Worm (Caenorhabditis elegans): ENCODE results near the gene Y14H12A.1.

DNA sequence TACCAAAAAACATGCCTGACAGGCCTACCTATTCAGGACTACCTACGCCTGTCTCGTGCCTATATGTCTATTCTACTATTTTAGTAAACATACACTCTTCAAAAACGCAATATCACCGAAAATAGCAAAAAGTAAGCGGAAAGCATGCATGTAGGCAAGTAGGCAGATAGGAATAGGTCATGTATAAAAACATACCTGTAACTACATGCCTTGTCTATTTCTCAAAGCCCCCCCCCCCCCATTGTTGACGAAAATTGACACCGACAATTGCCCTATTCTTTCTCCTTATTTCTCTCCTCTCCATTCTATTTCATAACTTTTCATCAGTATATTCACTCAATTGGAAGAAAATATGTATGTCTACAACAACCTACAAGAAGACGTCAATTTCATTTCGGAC, 14.8 kb upstream of the Y14H12A.1 start:
- no peak for TF ChIP-seq lin-13 (GFP tag; optimal IDR thresholded peaks at IDR 0.05)
- TF ChIP-seq Y116A8C.19 (tag; optimal IDR thresholded peaks at IDR 0.05; ENCODE audit: borderline replicate concordance), result no peak
- TF ChIP-seq nhr-20 (tag; optimal IDR thresholded peaks at IDR 0.05), result no peak
